Fruit fly (Drosophila melanogaster) whole organism, wandering third instar larva: ENCODE measurements around the gene CG4942.

Experiments used
- CG32264 ChIP-seq: fragments of 200-800 bp; sonication (Bioruptor generic); optimal IDR thresholded peaks from 2 replicates; lab custom pipeline; 2016; ENCODE audit warnings: missing biosample characterization, missing genetic modification characterization
- Hnf4 ChIP-seq: fragments of 200-800 bp; sonication (Bioruptor generic); optimal IDR thresholded peaks from 2 replicates; lab custom pipeline; 2016; ENCODE audit warnings: missing biosample characterization, mild to moderate bottlenecking, missing genetic modification characterization
- Hr78 ChIP-seq: fragments of >200 bp; optimal IDR thresholded peaks from 2 replicates; lab custom pipeline; 2017; ENCODE audit warnings: missing biosample characterization, missing genetic modification characterization
- Jra ChIP-seq: sonication (Bioruptor generic); optimal IDR thresholded peaks from 2 replicates; lab custom pipeline; 2016; ENCODE audit warnings: missing biosample characterization, missing genetic modification characterization
- Mio ChIP-seq: sonication (Bioruptor generic); optimal IDR thresholded peaks from 2 replicates; lab custom pipeline; 2016; ENCODE audit warnings: missing biosample characterization, missing genetic modification characterization
- Myc ChIP-seq: fragments of >200 bp; optimal IDR thresholded peaks from 2 replicates; lab custom pipeline; 2017
- dl ChIP-seq, 2 experiments: fragments of 175-275, 200-275 bp in 1 of 2; fragments of 200-275 bp in 1 of 2; sonication (Bioruptor generic); optimal IDR thresholded peaks; lab custom pipeline; 2018; ENCODE audit warnings: mild to moderate bottlenecking in 2 of 2, missing biosample characterization in 2 of 2, missing genetic modification characterization in 2 of 2, moderate library complexity in 2 of 2; ENCODE audit not compliant: partially characterized antibody in 2 of 2, insufficient read depth in 1 of 2
- h ChIP-seq: fragments of 200-800 bp; sonication (Bioruptor generic); optimal IDR thresholded peaks from 3 replicates; lab custom pipeline; 2016; ENCODE audit warnings: missing biosample characterization, mild to moderate bottlenecking, missing genetic modification characterization
- psq ChIP-seq: fragments of 200-800 bp; sonication (Bioruptor generic); optimal IDR thresholded peaks from 3 replicates; lab custom pipeline; 2017; ENCODE audit warnings: missing biosample characterization, mild to moderate bottlenecking, missing genetic modification characterization, moderate library complexity
- sage ChIP-seq: fragments of 200-800 bp; sonication (Bioruptor generic); optimal IDR thresholded peaks from 2 replicates; lab custom pipeline; 2016; ENCODE audit warnings: missing biosample characterization, mild to moderate bottlenecking, missing genetic modification characterization
- usp ChIP-seq: fragments of >200 bp; optimal IDR thresholded peaks from 2 replicates; lab custom pipeline; 2017; ENCODE audit warnings: missing biosample characterization, missing genetic modification characterization

dm6 chr3L:9025178-9025577, 47.7 kb upstream of the CG4942 start:
- TF ChIP-seq h (no peak), Hr78 (GFP tag; lab: Kevin White, UChicago) (no peak), psq (GFP tag; lab: Kevin White, UChicago) (no peak), usp (no peak), sage (GFP tag; lab: Kevin White, UChicago) (no peak), Jra (GFP tag; lab: Kevin White, UChicago) (no peak), Hnf4 (GFP tag; lab: Kevin White, UChicago) (no peak), Mio (no peak), dl (GFP tag; optimal IDR thresholded peaks at IDR 0.05; lab: Kevin White, UChicago; ENCODE audit: insufficient read depth in 1 of 2, partially characterized antibody in 2 of 2) (no peak), CG32264 (GFP tag; lab: Kevin White, UChicago) (no peak), Myc (lab: Kevin White, UChicago) (no peak)
